Worm (Caenorhabditis elegans): ENCODE results near the gene pars-1.

pars-1 gene

ce11 chrIII:7216924-7217521 is 21.8 kb upstream of the pars-1 start:
- TF ChIP-seq F13C5.2 (tag; optimal IDR thresholded peaks at IDR 0.05): no peak
- no peak for TF ChIP-seq tra-4 (tag; optimal IDR thresholded peaks at IDR 0.05)
- no peak for TF ChIP-seq hmbx-1 (tag; optimal IDR thresholded peaks at IDR 0.05)
- no peak for TF ChIP-seq sea-1 (GFP tag; conservative IDR thresholded peaks at IDR 0.05)
- no peak for TF ChIP-seq ama-1 (optimal IDR thresholded peaks at IDR 0.05)
- no peak for TF ChIP-seq scrt-1 (GFP tag; IDR thresholded peaks at IDR 0.05)

DNA sequence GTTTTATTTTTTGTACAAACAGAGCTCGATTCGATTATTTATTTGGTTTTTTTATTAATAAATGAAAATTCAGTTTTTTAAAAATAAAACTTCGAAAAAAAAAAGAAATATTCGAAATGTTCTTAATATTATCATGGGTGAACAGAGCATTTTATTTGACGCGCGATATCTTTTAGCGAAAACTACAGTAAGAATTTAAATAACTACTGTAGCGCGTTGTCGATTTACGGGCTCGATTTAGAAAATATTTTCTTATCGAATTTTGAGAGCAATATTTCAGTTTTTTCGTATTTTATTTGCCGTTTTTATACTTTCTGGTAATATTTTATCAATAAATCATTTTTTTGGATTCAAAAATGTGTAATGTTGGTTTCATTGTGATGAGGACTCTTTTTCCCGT is 17.7 kb upstream of the pars-1 start:
- no peak for TF ChIP-seq B0310.2 (tag; optimal IDR thresholded peaks at IDR 0.05)
- TF ChIP-seq pes-1 (GFP tag; IDR thresholded peaks at IDR 0.05): no peak
- no peak for TF ChIP-seq hnd-1 (tag; optimal IDR thresholded peaks at IDR 0.05)
- no peak for TF ChIP-seq hmg-4 (GFP tag; optimal IDR thresholded peaks at IDR 0.05)
- TF ChIP-seq ama-1 (optimal IDR thresholded peaks at IDR 0.05): no peak
- no peak for TF ChIP-seq tbx-11 (GFP tag; IDR thresholded peaks at IDR 0.05)
- TF ChIP-seq tra-4 (tag; optimal IDR thresholded peaks at IDR 0.05): no peak
- no peak for TF ChIP-seq F13C5.2 (tag; optimal IDR thresholded peaks at IDR 0.05)
- no peak for TF ChIP-seq ets-7 (tag; optimal IDR thresholded peaks at IDR 0.05)
- no peak for TF ChIP-seq scrt-1 (GFP tag; IDR thresholded peaks at IDR 0.05)
- no peak for TF ChIP-seq ceh-13 (GFP tag; optimal IDR thresholded peaks at IDR 0.05)
- TF ChIP-seq ceh-36 (tag; optimal IDR thresholded peaks at IDR 0.05): no peak
- no peak for TF ChIP-seq tbx-37 (GFP tag; conservative IDR thresholded peaks at IDR 0.05)
- TF ChIP-seq aly-1 (tag; optimal IDR thresholded peaks at IDR 0.05): no peak

DNA sequence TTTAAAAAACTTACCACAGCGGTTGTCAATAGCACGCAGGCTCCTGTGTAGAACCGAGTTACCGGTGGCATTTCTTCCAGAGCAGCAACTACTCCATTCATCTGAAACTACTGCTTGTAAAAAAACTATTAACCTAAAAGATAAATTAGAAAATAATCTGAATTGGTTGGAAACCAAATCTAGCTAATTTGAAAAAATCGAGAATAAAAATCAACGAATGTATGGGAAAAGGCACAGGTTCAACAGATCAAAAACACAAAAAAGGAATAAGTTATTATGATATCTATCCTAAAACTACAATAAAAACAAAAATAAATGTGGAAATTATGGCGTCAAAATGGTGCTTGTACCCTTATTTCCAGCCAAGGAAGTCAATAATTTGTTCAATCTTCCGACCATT is 15.8 kb upstream of the pars-1 start, which contains the start of gene der-2:
Gene der-2 (minus strand): TSS at position 101 of the 400 bp plus-strand sequence.
- TF ChIP-seq tbx-11 (GFP tag; IDR thresholded peaks at IDR 0.05) (no peak), ceh-36 (tag; optimal IDR thresholded peaks at IDR 0.05) (no peak), ama-1 (optimal IDR thresholded peaks at IDR 0.05) (no peak), hnd-1 (tag; optimal IDR thresholded peaks at IDR 0.05) (no peak), flt-1 (GFP tag; IDR thresholded peaks at IDR 0.05) (no peak), tra-4 (tag; optimal IDR thresholded peaks at IDR 0.05) (no peak), aly-1 (tag; optimal IDR thresholded peaks at IDR 0.05) (no peak), scrt-1 (GFP tag; IDR thresholded peaks at IDR 0.05) (no peak), B0310.2 (tag; optimal IDR thresholded peaks at IDR 0.05) (no peak), sea-1 (GFP tag; conservative IDR thresholded peaks at IDR 0.05) (no peak), hmg-4 (GFP tag; optimal IDR thresholded peaks at IDR 0.05) (no peak), tbx-37 (GFP tag; conservative IDR thresholded peaks at IDR 0.05) (no peak), hmbx-1 (tag; optimal IDR thresholded peaks at IDR 0.05) (no peak)

- TF ChIP-seq aly-1 (tag; optimal IDR thresholded peaks at IDR 0.05) (no peak), hmbx-1 (tag; optimal IDR thresholded peaks at IDR 0.05) (no peak), F13C5.2 (tag; optimal IDR thresholded peaks at IDR 0.05) (no peak), ets-7 (tag; optimal IDR thresholded peaks at IDR 0.05) (no peak), tbx-11 (GFP tag; IDR thresholded peaks at IDR 0.05) (no peak), ceh-13 (GFP tag; optimal IDR thresholded peaks at IDR 0.05) (no peak), hmg-4 (GFP tag; optimal IDR thresholded peaks at IDR 0.05) (no peak), tbx-37 (GFP tag; conservative IDR thresholded peaks at IDR 0.05) (no peak), ama-1 (optimal IDR thresholded peaks at IDR 0.05) (no peak)
These were observed 12.2 kb upstream of the pars-1 start, which contains the start of gene hsp-75 for ce11 chrIII:7226607-7227006. Gene hsp-75, minus strand, starts transcription at chrIII:7226707.

DNA sequence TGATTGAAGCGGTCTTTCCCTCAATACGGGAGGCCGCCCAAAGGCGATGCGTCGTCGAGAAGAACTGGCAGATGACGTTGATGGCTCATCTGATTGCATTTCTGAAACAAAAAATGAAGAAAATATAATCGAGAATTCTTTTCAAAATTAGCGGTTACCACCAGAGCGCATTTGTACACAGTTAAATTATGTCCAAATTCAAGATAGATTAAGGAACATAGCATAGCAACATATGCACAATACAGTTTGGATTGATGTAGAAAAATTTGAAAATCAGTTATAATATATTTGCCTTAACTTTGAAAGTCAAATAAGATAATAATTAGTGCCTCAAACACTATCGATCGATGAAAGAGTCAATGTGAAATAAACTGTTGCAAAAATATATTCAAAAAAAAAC is 9.1 kb upstream of the pars-1 start, which contains the start of gene R151.8:
Gene R151.8 (minus strand): TSS at position 101 of the 400 bp plus-strand sequence.
- TF ChIP-seq hnd-1 (tag; optimal IDR thresholded peaks at IDR 0.05): no peak
- no peak for TF ChIP-seq ceh-36 (tag; optimal IDR thresholded peaks at IDR 0.05)
- TF ChIP-seq ama-1 (optimal IDR thresholded peaks at IDR 0.05): no peak
- TF ChIP-seq B0310.2 (tag; optimal IDR thresholded peaks at IDR 0.05): no peak
- TF ChIP-seq flt-1 (GFP tag; IDR thresholded peaks at IDR 0.05): no peak
- no peak for TF ChIP-seq scrt-1 (GFP tag; IDR thresholded peaks at IDR 0.05)
- no peak for TF ChIP-seq tbx-37 (GFP tag; conservative IDR thresholded peaks at IDR 0.05)
- no peak for TF ChIP-seq hmg-4 (GFP tag; optimal IDR thresholded peaks at IDR 0.05)
- no peak for TF ChIP-seq ceh-13 (GFP tag; optimal IDR thresholded peaks at IDR 0.05)
- TF ChIP-seq tbx-11 (GFP tag; IDR thresholded peaks at IDR 0.05): no peak
- TF ChIP-seq ets-7 (tag; optimal IDR thresholded peaks at IDR 0.05): no peak
- no peak for TF ChIP-seq tra-4 (tag; optimal IDR thresholded peaks at IDR 0.05)

- TF ChIP-seq B0310.2 (tag; optimal IDR thresholded peaks at IDR 0.05): no peak
- TF ChIP-seq sea-1 (GFP tag; conservative IDR thresholded peaks at IDR 0.05): no peak
- TF ChIP-seq hmg-4 (GFP tag; optimal IDR thresholded peaks at IDR 0.05): no peak
- TF ChIP-seq hnd-1 (tag; optimal IDR thresholded peaks at IDR 0.05): no peak
These were observed 8.0 kb upstream of the pars-1 start, which contains the start of gene R151.10 for ce11 chrIII:7230841-7231240. Gene R151.10, minus strand, starts transcription at chrIII:7230941.

ce11 chrIII:7232782-7233181 is 6.0 kb upstream of the pars-1 start, which contains the start of gene adr-2:
Gene adr-2, minus strand, starts transcription at chrIII:7232882.
- TF ChIP-seq F13C5.2 (tag; optimal IDR thresholded peaks at IDR 0.05): no peak
- no peak for TF ChIP-seq hmbx-1 (tag; optimal IDR thresholded peaks at IDR 0.05)
- no peak for TF ChIP-seq sea-1 (GFP tag; conservative IDR thresholded peaks at IDR 0.05)
- no peak for TF ChIP-seq hmg-4 (GFP tag; optimal IDR thresholded peaks at IDR 0.05)
- no peak for TF ChIP-seq aly-1 (tag; optimal IDR thresholded peaks at IDR 0.05)
- TF ChIP-seq scrt-1 (GFP tag; IDR thresholded peaks at IDR 0.05): no peak
- no peak for TF ChIP-seq pes-1 (GFP tag; IDR thresholded peaks at IDR 0.05)
- TF ChIP-seq ama-1 (optimal IDR thresholded peaks at IDR 0.05): no peak
- no peak for TF ChIP-seq tbx-11 (GFP tag; IDR thresholded peaks at IDR 0.05)
- TF ChIP-seq ets-7 (tag; optimal IDR thresholded peaks at IDR 0.05): no peak
- no peak for TF ChIP-seq tbx-37 (GFP tag; conservative IDR thresholded peaks at IDR 0.05)

ce11 chrIII:7234148-7234547 is 4.7 kb upstream of the pars-1 start, which contains the start of gene ndus-8:
Gene ndus-8, minus strand, starts transcription at chrIII:7234202.
- TF ChIP-seq tra-4 (tag; optimal IDR thresholded peaks at IDR 0.05) (no peak), tbx-11 (GFP tag; IDR thresholded peaks at IDR 0.05) (no peak), flt-1 (GFP tag; IDR thresholded peaks at IDR 0.05) (no peak), aly-1 (tag; optimal IDR thresholded peaks at IDR 0.05) (no peak), hnd-1 (tag; optimal IDR thresholded peaks at IDR 0.05) (no peak), sea-1 (GFP tag; conservative IDR thresholded peaks at IDR 0.05) (no peak), B0310.2 (tag; optimal IDR thresholded peaks at IDR 0.05) (no peak), ceh-13 (GFP tag; optimal IDR thresholded peaks at IDR 0.05) (no peak), scrt-1 (GFP tag; IDR thresholded peaks at IDR 0.05) (no peak), hmbx-1 (tag; optimal IDR thresholded peaks at IDR 0.05) (no peak), F13C5.2 (tag; optimal IDR thresholded peaks at IDR 0.05) (no peak), tbx-37 (GFP tag; conservative IDR thresholded peaks at IDR 0.05) (no peak)
